Worm (Caenorhabditis elegans) whole organism, L2 larva: ENCODE data around the gene F52E10.2.

ENCODE experiments used
- C34F6.9 ChIP-seq: fragments of 150-350 bp; optimal IDR thresholded peaks from 2 replicates; lab custom pipeline; 2014; ENCODE audit warnings: missing biosample characterization, missing genetic modification characterization
- F13H6.1 ChIP-seq: sonication (generic microtip); optimal IDR thresholded peaks from 2 replicates; lab custom pipeline; 2016; ENCODE audit warnings: missing genetic modification characterization, missing compliant biosample characterization
- R02D3.7 ChIP-seq: fragments of 150-350 bp; optimal IDR thresholded peaks from 2 replicates; lab custom pipeline; 2014; ENCODE audit warnings: missing biosample characterization, missing genetic modification characterization
- Y55F3AM.14 ChIP-seq: fragments of 200-800 bp; sonication (Bioruptor generic); optimal IDR thresholded peaks from 2 replicates; lab custom pipeline; 2018; ENCODE audit warnings: mild to moderate bottlenecking, missing genetic modification characterization, missing compliant biosample characterization
- ZK546.5 ChIP-seq: sonication (generic microtip); optimal IDR thresholded peaks from 2 replicates; lab custom pipeline; 2017; ENCODE audit warnings: missing biosample characterization, missing genetic modification characterization
- alr-1 ChIP-seq: fragments of 150-350 bp; optimal IDR thresholded peaks from 2 replicates; lab custom pipeline; 2014; ENCODE audit warnings: missing biosample characterization, missing genetic modification characterization
- aly-2 ChIP-seq: fragments of 150-350 bp; optimal IDR thresholded peaks from 2 replicates; lab custom pipeline; 2014; ENCODE audit warnings: missing biosample characterization, missing genetic modification characterization
- ama-1 ChIP-seq: fragments of 150-350 bp; optimal IDR thresholded peaks from 2 replicates; lab custom pipeline; 2018; ENCODE audit warnings: inconsistent platforms
- blmp-1 ChIP-seq: sonication (generic microtip); optimal IDR thresholded peaks from 2 replicates; lab custom pipeline; 2017; ENCODE audit warnings: missing genetic modification characterization, mild to moderate bottlenecking, missing compliant biosample characterization, antibody characterized with exemption, moderate library complexity; ENCODE audit not compliant: insufficient read depth
- ceh-16 ChIP-seq: fragments of 150-350 bp; optimal IDR thresholded peaks from 2 replicates; lab custom pipeline; 2014; ENCODE audit warnings: missing biosample characterization, missing genetic modification characterization
- ceh-82 ChIP-seq: fragments of 150-350 bp; optimal IDR thresholded peaks from 2 replicates; lab custom pipeline; 2014; ENCODE audit warnings: missing biosample characterization, missing genetic modification characterization
- crh-2 ChIP-seq: sonication (generic microtip); optimal IDR thresholded peaks from 2 replicates; lab custom pipeline; 2017; ENCODE audit warnings: missing biosample characterization, missing genetic modification characterization
- dmd-4 ChIP-seq: sonication (generic microtip); optimal IDR thresholded peaks from 2 replicates; lab custom pipeline; 2017; ENCODE audit warnings: missing biosample characterization, missing genetic modification characterization
- egl-27 ChIP-seq: sonication (generic microtip); optimal IDR thresholded peaks from 3 replicates; lab custom pipeline; 2017; ENCODE audit warnings: missing biosample characterization, missing genetic modification reagents, missing genetic modification characterization
- elt-1 ChIP-seq: fragments of 150-350 bp; optimal IDR thresholded peaks from 2 replicates; lab custom pipeline; 2014; ENCODE audit warnings: missing biosample characterization, missing genetic modification characterization
- elt-3 ChIP-seq: sonication (generic microtip); optimal IDR thresholded peaks from 2 replicates; lab custom pipeline; 2017; ENCODE audit warnings: missing biosample characterization, missing genetic modification characterization
- fos-1 ChIP-seq: fragments of 150-350 bp; optimal IDR thresholded peaks from 2 replicates; lab custom pipeline; 2014; ENCODE audit warnings: missing biosample characterization, missing genetic modification characterization
- gmeb-1 ChIP-seq: fragments of 150-350 bp; optimal IDR thresholded peaks from 2 replicates; lab custom pipeline; 2014; ENCODE audit warnings: missing biosample characterization, missing genetic modification characterization
- lin-11 ChIP-seq: fragments of 150-350 bp; sonication (generic microtip); optimal IDR thresholded peaks from 2 replicates; lab custom pipeline; 2014; ENCODE audit warnings: missing biosample characterization, missing genetic modification characterization, inconsistent platforms, mixed read lengths
- lin-13 ChIP-seq: fragments of 150-350 bp; optimal IDR thresholded peaks from 2 replicates; lab custom pipeline; 2014; ENCODE audit warnings: missing biosample characterization, missing genetic modification reagents, missing genetic modification characterization
- lin-39 ChIP-seq: fragments of 150-350 bp; optimal IDR thresholded peaks from 2 replicates; lab custom pipeline; 2014; ENCODE audit warnings: missing biosample characterization, missing genetic modification reagents, missing genetic modification characterization
- lsy-2 ChIP-seq, 2 experiments: fragments of 150-350 bp in 1 of 2; sonication (generic microtip) in 1 of 2; optimal IDR thresholded peaks; 2 replicates each; lab custom pipeline; 2014 to 2017; ENCODE audit warnings: missing biosample characterization in 2 of 2, missing genetic modification characterization in 2 of 2
- mab-5 ChIP-seq: fragments of 150-350 bp; optimal IDR thresholded peaks from 2 replicates; lab custom pipeline; 2014; ENCODE audit warnings: missing biosample characterization, missing genetic modification characterization
- mbf-1 ChIP-seq: sonication (generic microtip); optimal IDR thresholded peaks from 2 replicates; lab custom pipeline; 2017; ENCODE audit warnings: missing biosample characterization, missing genetic modification characterization
- mdl-1 ChIP-seq, 2 experiments: fragments of 150-350 bp in 1 of 2; sonication (generic microtip) in 1 of 2; optimal IDR thresholded peaks; 2 replicates each; lab custom pipeline; 2017; ENCODE audit warnings: missing biosample characterization in 2 of 2, missing genetic modification characterization in 2 of 2
- nhr-10 ChIP-seq: sonication (generic microtip); optimal IDR thresholded peaks from 2 replicates; lab custom pipeline; 2017; ENCODE audit warnings: missing biosample characterization, missing genetic modification characterization
- nhr-11 ChIP-seq: fragments of 150-350 bp; optimal IDR thresholded peaks from 2 replicates; lab custom pipeline; 2014; ENCODE audit warnings: missing biosample characterization, missing genetic modification characterization
- nhr-12 ChIP-seq: fragments of 150-350 bp; optimal IDR thresholded peaks from 2 replicates; lab custom pipeline; 2014; ENCODE audit warnings: missing biosample characterization, missing genetic modification characterization
- nhr-129 ChIP-seq: fragments of 150-350 bp; optimal IDR thresholded peaks from 2 replicates; lab custom pipeline; 2014; ENCODE audit warnings: missing biosample characterization, missing genetic modification characterization
- nhr-21 ChIP-seq: fragments of 150-350 bp; optimal IDR thresholded peaks from 2 replicates; lab custom pipeline; 2014; ENCODE audit warnings: missing biosample characterization, missing genetic modification characterization
- nhr-23 ChIP-seq: fragments of 150-350 bp; optimal IDR thresholded peaks from 2 replicates; lab custom pipeline; 2014; ENCODE audit warnings: missing biosample characterization, missing genetic modification reagents, missing genetic modification characterization
- nhr-237 ChIP-seq: fragments of 150-350 bp; optimal IDR thresholded peaks from 2 replicates; lab custom pipeline; 2014; ENCODE audit warnings: missing biosample characterization, missing genetic modification characterization
- nhr-25 ChIP-seq: fragments of 150-350 bp; sonication (generic microtip); optimal IDR thresholded peaks from 3 replicates; lab custom pipeline; 2014; ENCODE audit warnings: missing biosample characterization, missing genetic modification characterization
- nhr-6 ChIP-seq: fragments of 150-350 bp; optimal IDR thresholded peaks from 2 replicates; lab custom pipeline; 2014; ENCODE audit warnings: missing biosample characterization, missing genetic modification characterization
- nhr-77 ChIP-seq: fragments of 150-350 bp; optimal IDR thresholded peaks from 2 replicates; lab custom pipeline; 2014; ENCODE audit warnings: missing biosample characterization, missing genetic modification characterization
- peb-1 ChIP-seq: fragments of 150-350 bp; optimal IDR thresholded peaks from 2 replicates; lab custom pipeline; 2014; ENCODE audit warnings: missing biosample characterization, missing genetic modification characterization
- sem-4 ChIP-seq: fragments of 150-350 bp; optimal IDR thresholded peaks from 2 replicates; lab custom pipeline; 2014; ENCODE audit warnings: missing biosample characterization, missing genetic modification reagents, missing genetic modification characterization
- skn-1 ChIP-seq: sonication (generic microtip); optimal IDR thresholded peaks from 2 replicates; lab custom pipeline; 2017; ENCODE audit warnings: missing biosample characterization, missing genetic modification characterization
- sma-3 ChIP-seq: sonication (generic microtip); optimal IDR thresholded peaks from 2 replicates; lab custom pipeline; 2016; ENCODE audit warnings: missing genetic modification reagents, missing genetic modification characterization, missing compliant biosample characterization
- sma-9 ChIP-seq, 2 experiments: fragments of 150-350 bp in 1 of 2; sonication (generic microtip) in 1 of 2; optimal IDR thresholded peaks; 2 replicates each; lab custom pipeline; 2014 to 2016; ENCODE audit warnings: missing genetic modification characterization in 2 of 2, mild to moderate bottlenecking in 1 of 2, missing biosample characterization in 1 of 2, missing compliant biosample characterization in 1 of 2, missing genetic modification reagents in 1 of 2, moderate library complexity in 1 of 2
- snpc-4 ChIP-seq: fragments of 150-350 bp; optimal IDR thresholded peaks from 2 replicates; lab custom pipeline; 2014; ENCODE audit warnings: missing biosample characterization, missing genetic modification characterization
- unc-39 ChIP-seq: fragments of 150-350 bp; optimal IDR thresholded peaks from 2 replicates; lab custom pipeline; 2014; ENCODE audit warnings: missing biosample characterization, missing genetic modification characterization
- unc-55 ChIP-seq: fragments of 150-350 bp; sonication (generic microtip); optimal IDR thresholded peaks from 3 replicates; lab custom pipeline; 2014; ENCODE audit warnings: missing biosample characterization, missing genetic modification reagents, missing genetic modification characterization
- unc-62 ChIP-seq: fragments of 150-350 bp; optimal IDR thresholded peaks from 2 replicates; lab custom pipeline; 2014; ENCODE audit warnings: missing biosample characterization, missing genetic modification reagents, missing genetic modification characterization
- zag-1 ChIP-seq: fragments of 150-350 bp; optimal IDR thresholded peaks from 2 replicates; lab custom pipeline; 2014; ENCODE audit warnings: missing biosample characterization, missing genetic modification characterization
- ztf-1 ChIP-seq: fragments of 200-800 bp; sonication (Bioruptor generic); conservative IDR thresholded peaks from 2 replicates; pipeline ENCODE4 v1.3.6; 2022; ENCODE audit warnings: missing genetic modification characterization, missing compliant biosample characterization
- ztf-11 ChIP-seq: sonication (generic microtip); optimal IDR thresholded peaks from 2 replicates; lab custom pipeline; 2017; ENCODE audit warnings: missing biosample characterization, missing genetic modification characterization
- ztf-4 ChIP-seq: fragments of 150-350 bp; optimal IDR thresholded peaks from 2 replicates; lab custom pipeline; 2014; ENCODE audit warnings: missing biosample characterization, missing genetic modification characterization

Gene F52E10.2

DNA sequence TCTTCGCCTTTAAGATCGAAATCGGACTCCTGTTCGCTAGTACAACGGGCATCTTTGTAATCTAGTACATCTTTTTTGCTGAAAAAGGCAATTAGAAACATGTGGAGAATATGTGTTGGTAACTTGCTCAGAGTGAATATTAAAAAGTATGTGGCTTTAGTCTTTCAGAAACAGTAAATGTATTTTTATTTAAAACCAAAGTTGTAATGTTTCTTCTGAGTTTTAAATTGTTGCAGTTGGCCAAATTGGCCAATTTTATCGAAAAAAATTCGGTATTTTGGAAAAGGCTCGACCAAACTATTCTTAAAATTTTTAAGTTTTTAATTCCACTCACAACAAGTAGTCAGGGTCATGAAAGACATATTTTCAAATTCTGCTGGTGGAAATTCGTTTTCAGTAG, at the start of gene F52E10.2:
Gene F52E10.2, minus strand, starts transcription at position 101 of the 400 bp plus-strand sequence.
- TF ChIP-seq ceh-82 (tag; lab: Kevin White, UChicago) (no peak), blmp-1 (tag; lab: Kevin White, UChicago) (no peak), unc-39 (tag; lab: Kevin White, UChicago) (no peak), lin-13 (GFP tag; lab: Kevin White, UChicago) (no peak), ama-1 (lab: Kevin White, UChicago) (no peak), unc-55 (GFP tag; lab: Kevin White, UChicago) (no peak), nhr-12 (no peak), nhr-129 (tag; lab: Kevin White, UChicago) (no peak), elt-1 (tag; lab: Kevin White, UChicago) (no peak), Y55F3AM.14 (GFP tag; lab: Kevin White, UChicago) (no peak), lsy-2 (tag; optimal IDR thresholded peaks at IDR 0.05; lab: Kevin White, UChicago) (no peak), nhr-77 (no peak), dmd-4 (tag; lab: Kevin White, UChicago) (no peak), snpc-4 (tag; lab: Kevin White, UChicago) (no peak), aly-2 (tag; lab: Kevin White, UChicago) (no peak), mab-5 (no peak), F13H6.1 (tag; lab: Kevin White, UChicago) (no peak), C34F6.9 (tag; lab: Kevin White, UChicago) (no peak)

DNA sequence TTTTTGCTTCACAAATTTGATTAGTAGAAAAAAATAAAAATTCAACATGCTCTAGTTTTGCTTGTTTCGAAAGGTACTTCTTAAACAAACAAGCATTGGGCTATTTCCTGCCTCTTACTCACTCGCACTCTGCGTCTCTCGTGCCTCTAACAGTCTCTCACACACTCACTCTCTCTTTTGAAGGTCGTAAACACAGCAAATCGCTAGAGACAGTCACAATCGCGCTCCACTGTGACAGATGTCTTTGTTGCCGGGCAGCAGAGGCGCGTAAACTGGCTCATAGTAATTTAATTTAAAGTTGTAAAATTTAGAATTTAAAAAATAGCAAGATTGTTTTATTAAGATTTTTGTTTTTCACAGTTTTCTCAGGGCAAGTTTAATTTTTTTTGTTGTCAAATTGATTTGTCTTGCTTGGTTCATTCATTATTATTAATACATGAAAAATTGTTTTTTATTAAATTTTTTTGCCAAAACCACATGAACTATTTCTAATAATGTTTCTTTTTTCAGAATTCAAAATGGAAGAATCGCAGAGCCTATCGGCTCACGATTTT, 49.0 kb upstream of the F52E10.2 start, which contains the start of gene taf-3:
Gene taf-3, plus strand, starts transcription at position 504 of the 554 bp plus-strand sequence.
- TF ChIP-seq nhr-23: no peak
- TF ChIP-seq ceh-82 (tag; lab: Kevin White, UChicago): no peak
- no peak for TF ChIP-seq mdl-1 (tag; optimal IDR thresholded peaks at IDR 0.05; lab: Kevin White, UChicago)
- no peak for TF ChIP-seq zag-1 (tag; lab: Kevin White, UChicago)
- TF ChIP-seq sma-3 (GFP tag; lab: Kevin White, UChicago): no peak
- peak; percentile 83 for TF ChIP-seq fos-1 (tag; lab: Kevin White, UChicago)
- TF ChIP-seq elt-3 (tag; lab: Kevin White, UChicago): no peak
- no peak for TF ChIP-seq R02D3.7 (tag; lab: Kevin White, UChicago)
- TF ChIP-seq nhr-237: no peak
- no peak for TF ChIP-seq ZK546.5 (tag; lab: Kevin White, UChicago)
- TF ChIP-seq F13H6.1 (tag; lab: Kevin White, UChicago): peak; percentile 50
- TF ChIP-seq unc-55 (GFP tag; lab: Kevin White, UChicago): peak; percentile 68
- no peak for TF ChIP-seq nhr-11 (tag; lab: Kevin White, UChicago)
- peak; percentile 83 for TF ChIP-seq nhr-129 (tag; lab: Kevin White, UChicago)
- no peak for TF ChIP-seq ceh-16 (tag; lab: Kevin White, UChicago)
- no peak for TF ChIP-seq nhr-10 (tag; lab: Kevin White, UChicago)
- no peak for TF ChIP-seq ztf-1 (GFP tag; lab: Robert Waterston, UW)
- no peak for TF ChIP-seq blmp-1 (tag; lab: Kevin White, UChicago)
- TF ChIP-seq unc-62 (GFP tag; lab: Kevin White, UChicago): no peak
- TF ChIP-seq unc-39 (tag; lab: Kevin White, UChicago): no peak
- TF ChIP-seq nhr-77: no peak
- TF ChIP-seq sem-4 (tag; lab: Kevin White, UChicago): no peak
- TF ChIP-seq nhr-12: no peak
- TF ChIP-seq dmd-4 (tag; lab: Kevin White, UChicago): no peak
- peak; percentile 6 for TF ChIP-seq lin-11 (tag; lab: Kevin White, UChicago)
- TF ChIP-seq peb-1: no peak
- TF ChIP-seq skn-1 (tag; lab: Kevin White, UChicago): no peak
- peak; percentile 72 for TF ChIP-seq C34F6.9 (tag; lab: Kevin White, UChicago)
- no peak for TF ChIP-seq nhr-21 (tag; lab: Kevin White, UChicago)
- TF ChIP-seq ama-1 (lab: Kevin White, UChicago): no peak
- TF ChIP-seq alr-1 (tag; lab: Kevin White, UChicago): no peak
- no peak for TF ChIP-seq lin-39
- no peak for TF ChIP-seq elt-1 (tag; lab: Kevin White, UChicago)
- peak in 1 of 2 experiments; percentile 62 for TF ChIP-seq lsy-2 (tag; optimal IDR thresholded peaks at IDR 0.05; lab: Kevin White, UChicago)
- TF ChIP-seq nhr-6 (tag; lab: Kevin White, UChicago): no peak
- TF ChIP-seq ztf-4 (tag; lab: Kevin White, UChicago): no peak
- no peak for TF ChIP-seq aly-2 (tag; lab: Kevin White, UChicago)
- no peak for TF ChIP-seq Y55F3AM.14 (GFP tag; lab: Kevin White, UChicago)
- peak; percentile 62 for TF ChIP-seq nhr-25 (tag; lab: Kevin White, UChicago)
- no peak for TF ChIP-seq egl-27 (tag; lab: Kevin White, UChicago)
- TF ChIP-seq snpc-4 (tag; lab: Kevin White, UChicago): no peak
- TF ChIP-seq mbf-1 (tag; lab: Kevin White, UChicago): no peak
- peak; percentile 62 for TF ChIP-seq crh-2 (tag; lab: Kevin White, UChicago)
- no peak for TF ChIP-seq mab-5
- TF ChIP-seq gmeb-1 (tag; lab: Kevin White, UChicago): no peak
- TF ChIP-seq sma-9 (GFP tag; optimal IDR thresholded peaks at IDR 0.05; lab: Kevin White, UChicago): peak; percentile 57
- TF ChIP-seq sma-9 (tag; optimal IDR thresholded peaks at IDR 0.05; lab: Kevin White, UChicago): no peak
- no peak for TF ChIP-seq lin-13 (GFP tag; lab: Kevin White, UChicago)
- TF ChIP-seq ztf-11 (tag; lab: Kevin White, UChicago): no peak
- TF ChIP-seq, all 48 proteins: peak for 10
